Worm (Caenorhabditis elegans): Measurements from ENCODE around the gene W01D2.3.

ce11 chrII:14851483-14851882 lies 47.4 kb upstream of the W01D2.3 start, which contains the start of gene R05H10.1:
- no peak for TF ChIP-seq lin-15B (tag; optimal IDR thresholded peaks at IDR 0.05)
- TF ChIP-seq nfya-1 (tag; optimal IDR thresholded peaks at IDR 0.05; ENCODE audit: insufficient read depth) = no peak
- no peak for TF ChIP-seq nhr-11 (tag; optimal IDR thresholded peaks at IDR 0.05)
- no peak for TF ChIP-seq ztf-11 (tag; optimal IDR thresholded peaks at IDR 0.05)
- no peak for TF ChIP-seq ceh-82 (tag; optimal IDR thresholded peaks at IDR 0.05)
- TF ChIP-seq nhr-67 (tag; optimal IDR thresholded peaks at IDR 0.05) = no peak
- TF ChIP-seq ama-1 (optimal IDR thresholded peaks at IDR 0.05) = no peak
- TF ChIP-seq fos-1 (tag; optimal IDR thresholded peaks at IDR 0.05) = no peak
- no peak for TF ChIP-seq ztf-4 (tag; optimal IDR thresholded peaks at IDR 0.05)

All from whole organism, L3 larva.